Worm (Caenorhabditis elegans): Measurements from ENCODE around the gene nipa-1.

Gene nipa-1

DNA sequence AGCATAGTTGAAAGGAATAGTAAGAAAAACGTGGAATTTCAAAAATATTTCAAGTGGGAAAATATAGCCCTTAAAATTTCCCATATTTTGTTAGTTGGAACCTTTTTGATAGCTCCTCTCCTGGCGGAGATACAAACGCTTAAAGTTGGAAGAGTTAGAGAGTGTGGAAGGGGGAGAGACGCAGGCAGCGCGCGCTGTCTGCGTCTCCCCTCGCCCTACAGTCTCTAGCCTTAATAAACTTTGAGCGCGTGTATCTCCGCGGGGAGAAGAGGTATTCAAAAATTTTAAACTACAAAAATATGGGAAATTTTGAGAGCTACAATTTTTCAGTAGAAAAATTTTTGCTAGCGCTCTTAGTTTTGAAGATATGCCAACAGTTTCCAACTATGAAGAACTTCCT lies 62.4 kb downstream of the nipa-1 start:
- TF ChIP-seq ham-2 (GFP tag; optimal IDR thresholded peaks at IDR 0.05), result no peak
- no peak for TF ChIP-seq hlh-1 (tag; optimal IDR thresholded peaks at IDR 0.05)
- no peak for TF ChIP-seq cnd-1 (tag; optimal IDR thresholded peaks at IDR 0.05)
- no peak for TF ChIP-seq ztf-11 (tag; optimal IDR thresholded peaks at IDR 0.05)
- no peak for TF ChIP-seq nhr-28 (tag; optimal IDR thresholded peaks at IDR 0.05)
- TF ChIP-seq lsy-2 (tag; optimal IDR thresholded peaks at IDR 0.05), result no peak

DNA sequence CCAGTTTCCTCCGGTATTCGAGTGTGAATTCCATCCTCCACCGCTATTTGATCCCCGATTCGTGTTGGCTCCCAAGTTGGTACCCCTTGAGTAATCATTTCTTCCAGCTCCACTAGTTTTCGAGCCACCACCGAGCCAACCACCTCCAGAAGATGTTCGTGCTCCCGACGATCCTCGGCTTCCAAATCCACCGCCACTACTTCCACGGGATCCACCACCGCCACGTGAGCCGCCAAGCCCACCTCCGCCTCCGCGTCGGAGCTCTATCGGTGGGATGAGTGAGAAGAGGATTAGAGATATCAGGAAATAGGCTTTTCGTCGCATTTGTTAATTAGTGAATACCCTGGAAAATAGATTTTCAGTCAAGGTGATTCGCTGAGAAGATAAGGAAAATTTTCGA lies 62.9 kb downstream of the nipa-1 start, which contains the start of gene H06I04.6:
TSS of gene H06I04.6 (minus strand) at position 345 of the 400 bp plus-strand sequence.
- TF ChIP-seq ztf-11 (tag; optimal IDR thresholded peaks at IDR 0.05) (no peak), nhr-28 (tag; optimal IDR thresholded peaks at IDR 0.05) (no peak), tbx-8 (GFP tag; optimal IDR thresholded peaks at IDR 0.05) (no peak), cnd-1 (tag; optimal IDR thresholded peaks at IDR 0.05) (no peak), lin-32 (GFP tag; optimal IDR thresholded peaks at IDR 0.05) (no peak), ceh-39 (tag; optimal IDR thresholded peaks at IDR 0.05) (no peak), ces-1 (GFP tag; optimal IDR thresholded peaks at IDR 0.05) (no peak), blmp-1 (tag; optimal IDR thresholded peaks at IDR 0.05) (no peak)

DNA sequence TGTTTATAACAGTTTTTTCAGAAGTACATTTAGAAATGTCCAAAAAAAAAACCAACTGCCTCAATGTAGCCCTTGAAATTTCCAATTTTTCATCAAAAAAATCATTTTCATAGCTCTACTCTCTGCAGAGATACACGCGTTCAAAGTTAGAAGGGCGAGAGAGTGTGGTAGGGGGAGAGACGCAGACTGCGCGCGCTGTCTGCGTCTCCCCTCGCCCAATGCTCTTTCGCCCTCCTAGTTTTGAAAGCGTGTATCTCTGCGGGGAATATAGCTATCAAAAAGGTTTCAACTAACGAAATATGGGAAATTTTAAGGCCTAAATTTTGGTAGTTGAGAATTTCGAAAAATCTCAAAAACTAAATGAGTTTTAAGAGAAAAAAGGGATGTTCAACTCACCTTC lies 63.4 kb downstream of the nipa-1 start:
- no peak for TF ChIP-seq lin-32 (GFP tag; optimal IDR thresholded peaks at IDR 0.05)
- no peak for TF ChIP-seq unc-39 (tag; optimal IDR thresholded peaks at IDR 0.05)
- no peak for TF ChIP-seq flh-1 (GFP tag; optimal IDR thresholded peaks at IDR 0.05)
- no peak for TF ChIP-seq zip-8 (tag; optimal IDR thresholded peaks at IDR 0.05)
- TF ChIP-seq sptf-1 (tag; optimal IDR thresholded peaks at IDR 0.05), result no peak
- TF ChIP-seq cnd-1 (tag; optimal IDR thresholded peaks at IDR 0.05), result no peak
- no peak for TF ChIP-seq snpc-4 (tag; optimal IDR thresholded peaks at IDR 0.05)
- no peak for TF ChIP-seq mab-5 (tag; optimal IDR thresholded peaks at IDR 0.05)
- no peak for TF ChIP-seq nhr-237 (tag; optimal IDR thresholded peaks at IDR 0.05)
- TF ChIP-seq drap-1 (GFP tag; optimal IDR thresholded peaks at IDR 0.05), result no peak
- no peak for TF ChIP-seq ceh-39 (tag; optimal IDR thresholded peaks at IDR 0.05)

DNA sequence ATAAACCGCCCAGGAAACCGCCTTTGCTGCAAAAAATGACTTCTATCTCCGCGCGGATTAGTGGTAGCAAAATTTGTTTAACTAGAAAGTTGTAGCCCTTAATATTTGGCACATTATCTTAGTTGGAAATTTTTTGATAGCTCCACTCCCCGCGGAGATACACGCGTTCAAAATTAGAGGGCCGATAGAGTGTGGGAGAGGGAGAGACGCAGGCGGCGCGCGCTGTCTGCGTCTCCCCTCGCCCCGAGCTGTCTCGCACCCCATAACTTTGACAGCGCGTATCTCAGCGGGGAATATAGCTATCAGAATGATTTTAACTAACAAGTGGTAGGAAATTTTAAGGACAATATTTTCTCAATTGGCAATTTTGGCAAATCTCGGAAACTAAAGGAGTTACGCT lies 63.8 kb downstream of the nipa-1 start:
- TF ChIP-seq ceh-39 (tag; optimal IDR thresholded peaks at IDR 0.05) (no peak), tbx-8 (GFP tag; optimal IDR thresholded peaks at IDR 0.05) (no peak), lin-13 (tag; optimal IDR thresholded peaks at IDR 0.05) (no peak), ces-1 (GFP tag; optimal IDR thresholded peaks at IDR 0.05) (no peak), snpc-4 (tag; optimal IDR thresholded peaks at IDR 0.05) (no peak)
